Worm (Caenorhabditis elegans) whole organism, L1 larva: Measurements from ENCODE around the gene C54D10.13.
A peak's percentile ranks its signal among the peaks of the same experiment; 100 is the strongest.

ENCODE experiments used
- C04F5.9 ChIP-seq: sonication (generic microtip); optimal IDR thresholded peaks from 2 replicates; lab custom pipeline; 2016; ENCODE audit warnings: missing genetic modification characterization, missing compliant biosample characterization
- C16A3.4 ChIP-seq: fragments of 150-350 bp; optimal IDR thresholded peaks from 2 replicates; lab custom pipeline; 2014; ENCODE audit warnings: missing biosample characterization, missing genetic modification characterization
- C34B4.2 ChIP-seq: sonication (generic microtip); optimal IDR thresholded peaks from 2 replicates; lab custom pipeline; 2017; ENCODE audit warnings: mild to moderate bottlenecking, missing genetic modification characterization, missing compliant biosample characterization
- F16B12.6 ChIP-seq: fragments of 150-350 bp; optimal IDR thresholded peaks from 2 replicates; lab custom pipeline; 2014; ENCODE audit warnings: missing biosample characterization, missing genetic modification characterization
- aly-2 ChIP-seq: fragments of 150-350 bp; optimal IDR thresholded peaks from 2 replicates; lab custom pipeline; 2014; ENCODE audit warnings: missing biosample characterization, missing genetic modification characterization
- ama-1 ChIP-seq: fragments of 150-350 bp; optimal IDR thresholded peaks from 2 replicates; lab custom pipeline; 2014
- blmp-1 ChIP-seq: fragments of 150-350 bp; optimal IDR thresholded peaks from 2 replicates; lab custom pipeline; 2014; ENCODE audit warnings: missing biosample characterization, missing genetic modification characterization
- ceh-8 ChIP-seq: fragments of 200-800 bp; sonication (Bioruptor generic); optimal IDR thresholded peaks from 2 replicates; lab custom pipeline; 2018; ENCODE audit warnings: mild to moderate bottlenecking, missing genetic modification characterization, moderate library complexity, missing compliant biosample characterization
- ceh-82 ChIP-seq, 3 experiments: fragments of 150-350 bp in 1 of 3; sonication (generic microtip) in 2 of 3; optimal IDR thresholded peaks; 2 replicates each; lab custom pipeline; 2014 to 2017; ENCODE audit warnings: missing biosample characterization in 3 of 3, missing genetic modification characterization in 3 of 3
- ces-1 ChIP-seq: fragments of 150-350 bp; optimal IDR thresholded peaks from 2 replicates; lab custom pipeline; 2014; ENCODE audit warnings: missing biosample characterization, missing genetic modification reagents, missing genetic modification characterization
- dpl-1 ChIP-seq, 3 experiments: fragments of 150-350 bp in 2 of 3; sonication (generic microtip) in 1 of 3; optimal IDR thresholded peaks; 2 replicates each; lab custom pipeline; 2014 to 2017; ENCODE audit warnings: missing biosample characterization in 3 of 3, missing genetic modification characterization in 3 of 3, missing genetic modification reagents in 3 of 3
- dsc-1 ChIP-seq: sonication (generic microtip); optimal IDR thresholded peaks from 2 replicates; lab custom pipeline; 2016; ENCODE audit warnings: mild to moderate bottlenecking, missing genetic modification characterization, missing compliant biosample characterization
- efl-3 ChIP-seq: fragments of 200-800 bp; sonication (Bioruptor generic); optimal IDR thresholded peaks from 2 replicates; lab custom pipeline; 2018; ENCODE audit warnings: mild to moderate bottlenecking, missing genetic modification characterization, missing compliant biosample characterization
- egl-13 ChIP-seq: sonication (generic microtip); optimal IDR thresholded peaks from 2 replicates; lab custom pipeline; 2016; ENCODE audit warnings: missing genotype, missing genetic modification reagents, missing genetic modification characterization, missing compliant biosample characterization
- elt-3 ChIP-seq, 6 experiments: fragments of 150-350 bp in 1 of 6; sonication (generic microtip); optimal IDR thresholded peaks; 2 replicates each; lab custom pipeline; 2017 to 2018; ENCODE audit warnings: missing biosample characterization in 6 of 6, missing genetic modification characterization in 6 of 6, inconsistent platforms in 1 of 6
- fkh-10 ChIP-seq: sonication (generic microtip); optimal IDR thresholded peaks from 2 replicates; lab custom pipeline; 2017; ENCODE audit warnings: missing biosample characterization, missing genetic modification reagents, missing genetic modification characterization
- fos-1 ChIP-seq: fragments of 150-350 bp; optimal IDR thresholded peaks from 2 replicates; lab custom pipeline; 2014; ENCODE audit warnings: missing biosample characterization, missing genetic modification characterization
- hlh-17 ChIP-seq: fragments of 200-800 bp; sonication (Bioruptor generic); optimal IDR thresholded peaks from 2 replicates; lab custom pipeline; 2018; ENCODE audit warnings: missing genetic modification characterization, mild to moderate bottlenecking, missing compliant biosample characterization, moderate library complexity, borderline replicate concordance
- hpl-2 ChIP-seq: fragments of 150-350 bp; optimal IDR thresholded peaks from 2 replicates; lab custom pipeline; 2014; ENCODE audit warnings: missing biosample characterization, missing genetic modification reagents, missing genetic modification characterization
- lin-13 ChIP-seq: fragments of 150-350 bp; optimal IDR thresholded peaks from 2 replicates; lab custom pipeline; 2014; ENCODE audit warnings: missing biosample characterization, missing genetic modification reagents, missing genetic modification characterization
- lin-14 ChIP-seq: fragments of 200-800 bp; sonication (Bioruptor generic); optimal IDR thresholded peaks from 2 replicates; lab custom pipeline; 2018; ENCODE audit warnings: mild to moderate bottlenecking, missing genetic modification characterization, moderate library complexity, missing compliant biosample characterization
- lin-15B ChIP-seq: fragments of 150-350 bp; sonication (generic microtip); optimal IDR thresholded peaks from 3 replicates; lab custom pipeline; 2014; ENCODE audit warnings: missing biosample characterization, missing genetic modification characterization
- lin-35 ChIP-seq, 2 experiments: fragments of 150-350 bp; optimal IDR thresholded peaks; 2 replicates each; lab custom pipeline; 2014; ENCODE audit warnings: missing biosample characterization in 2 of 2, missing genetic modification characterization in 2 of 2, missing genetic modification reagents in 2 of 2
- lsy-2 ChIP-seq, 2 experiments: fragments of 150-350 bp; optimal IDR thresholded peaks; 2 replicates each; lab custom pipeline; 2014; ENCODE audit warnings: missing biosample characterization in 2 of 2, missing genetic modification characterization in 2 of 2
- mab-9 ChIP-seq: fragments of 200-800 bp; sonication (Bioruptor generic); IDR thresholded peaks from 2 replicates; pipeline ENCODE4 v1.3.6; 2022; ENCODE audit warnings: missing genetic modification reagents, missing genetic modification characterization, missing compliant biosample characterization
- mef-2 ChIP-seq: fragments of 150-350 bp; optimal IDR thresholded peaks from 2 replicates; lab custom pipeline; 2014; ENCODE audit warnings: missing biosample characterization, missing genetic modification characterization
- mep-1 ChIP-seq: fragments of 150-350 bp; optimal IDR thresholded peaks from 2 replicates; lab custom pipeline; 2014; ENCODE audit warnings: missing biosample characterization, missing genetic modification characterization
- nhr-19 ChIP-seq: fragments of 200-800 bp; sonication (Bioruptor generic); conservative IDR thresholded peaks from 2 replicates; pipeline ENCODE4 v1.3.6; 2022; ENCODE audit warnings: missing genetic modification characterization, missing compliant biosample characterization
- nhr-237 ChIP-seq: fragments of 150-350 bp; optimal IDR thresholded peaks from 2 replicates; lab custom pipeline; 2014; ENCODE audit warnings: missing biosample characterization, missing genetic modification characterization
- nhr-71 ChIP-seq: sonication (generic microtip); optimal IDR thresholded peaks from 2 replicates; lab custom pipeline; 2016; ENCODE audit warnings: mild to moderate bottlenecking, missing genetic modification characterization, moderate library complexity, missing compliant biosample characterization
- nhr-76 ChIP-seq: sonication (generic microtip); optimal IDR thresholded peaks from 2 replicates; lab custom pipeline; 2017; ENCODE audit warnings: missing biosample characterization, missing genetic modification characterization
- nhr-90 ChIP-seq: sonication (generic microtip); optimal IDR thresholded peaks from 2 replicates; lab custom pipeline; 2016; ENCODE audit warnings: mild to moderate bottlenecking, missing genetic modification characterization, missing compliant biosample characterization; ENCODE audit not compliant: poor library complexity
- pag-3 ChIP-seq: sonication (generic microtip); optimal IDR thresholded peaks from 2 replicates; lab custom pipeline; 2017; ENCODE audit warnings: missing genetic modification characterization, mild to moderate bottlenecking, missing compliant biosample characterization, antibody characterized with exemption, borderline replicate concordance; ENCODE audit not compliant: insufficient read depth
- pqm-1 ChIP-seq: sonication (generic microtip); optimal IDR thresholded peaks from 3 replicates; lab custom pipeline; 2017; ENCODE audit warnings: missing biosample characterization, missing genetic modification characterization
- rnt-1 ChIP-seq: sonication (generic microtip); optimal IDR thresholded peaks from 2 replicates; lab custom pipeline; 2016; ENCODE audit warnings: mild to moderate bottlenecking, missing genetic modification characterization, moderate library complexity, missing compliant biosample characterization
- snu-23 ChIP-seq: sonication (generic microtip); optimal IDR thresholded peaks from 2 replicates; lab custom pipeline; 2016; ENCODE audit warnings: missing genetic modification characterization, missing compliant biosample characterization
- sup-37 ChIP-seq: fragments of 200-800 bp; sonication (Bioruptor generic); optimal IDR thresholded peaks from 2 replicates; lab custom pipeline; 2018; ENCODE audit warnings: mild to moderate bottlenecking, missing genetic modification characterization, missing compliant biosample characterization
- swsn-7 ChIP-seq: sonication (generic microtip); optimal IDR thresholded peaks from 2 replicates; lab custom pipeline; 2016; ENCODE audit warnings: missing genetic modification characterization, missing compliant biosample characterization
- tbx-2 ChIP-seq: sonication (generic microtip); optimal IDR thresholded peaks from 2 replicates; lab custom pipeline; 2016; ENCODE audit warnings: missing genetic modification characterization, missing compliant biosample characterization
- unc-130 ChIP-seq: fragments of 150-350 bp; optimal IDR thresholded peaks from 2 replicates; lab custom pipeline; 2017; ENCODE audit warnings: missing biosample characterization, missing genetic modification characterization, inconsistent platforms
- vab-15 ChIP-seq: sonication (generic microtip); optimal IDR thresholded peaks from 2 replicates; lab custom pipeline; 2017; ENCODE audit warnings: missing genotype, mild to moderate bottlenecking, missing genetic modification characterization, missing compliant biosample characterization
- xbp-1 ChIP-seq: sonication (generic microtip); optimal IDR thresholded peaks from 2 replicates; lab custom pipeline; 2016; ENCODE audit warnings: missing genetic modification characterization, missing compliant biosample characterization
- zag-1 ChIP-seq: fragments of 150-350 bp; optimal IDR thresholded peaks from 2 replicates; lab custom pipeline; 2014; ENCODE audit warnings: missing biosample characterization, missing genetic modification characterization
- zip-4 ChIP-seq: fragments of 200-800 bp; sonication (Bioruptor generic); optimal IDR thresholded peaks from 2 replicates; lab custom pipeline; 2018; ENCODE audit warnings: mild to moderate bottlenecking, missing genetic modification characterization, moderate library complexity, missing compliant biosample characterization
- ztf-4 ChIP-seq: fragments of 150-350 bp; optimal IDR thresholded peaks from 2 replicates; lab custom pipeline; 2014; ENCODE audit warnings: missing biosample characterization, missing genetic modification characterization

Gene C54D10.13

ce11 chrV:12432111-12432510 lies at the start of gene C54D10.13:
C54D10.13 (minus strand) TSS chrV:12432289.
- TF ChIP-seq dsc-1 (tag; lab: Kevin White, UChicago), result no peak
- TF ChIP-seq egl-13 (tag; lab: Kevin White, UChicago), result no peak
- no peak for TF ChIP-seq ztf-4 (tag; lab: Kevin White, UChicago)
- no peak for TF ChIP-seq elt-3 (tag; optimal IDR thresholded peaks at IDR 0.05; lab: Kevin White, UChicago)
- no peak for TF ChIP-seq zag-1
- no peak for TF ChIP-seq hpl-2 (GFP tag; lab: Kevin White, UChicago)
- no peak for TF ChIP-seq ceh-82 (tag; optimal IDR thresholded peaks at IDR 0.05; lab: Kevin White, UChicago)
- no peak for TF ChIP-seq efl-3 (GFP tag; lab: Kevin White, UChicago)
- no peak for TF ChIP-seq C16A3.4 (tag; lab: Kevin White, UChicago)
- TF ChIP-seq sup-37, result no peak
- TF ChIP-seq blmp-1, result no peak
- TF ChIP-seq pag-3 (tag; lab: Kevin White, UChicago), result no peak
- no peak for TF ChIP-seq aly-2 (tag; lab: Kevin White, UChicago)

ce11 chrV:12478990-12479389 lies 46.9 kb upstream of the C54D10.13 start:
- TF ChIP-seq nhr-71 (tag; lab: Kevin White, UChicago), result peak; percentile 40
- TF ChIP-seq dsc-1 (tag; lab: Kevin White, UChicago), result no peak
- TF ChIP-seq sup-37, result no peak
- no peak for TF ChIP-seq dpl-1 (GFP tag; optimal IDR thresholded peaks at IDR 0.05; lab: Kevin White, UChicago)
- TF ChIP-seq nhr-19 (GFP tag; lab: Robert Waterston, UW), result 0 out of 2 replicates have a peak, but pooled peaks have one; percentile 17
- TF ChIP-seq C04F5.9, result no peak
- TF ChIP-seq C34B4.2, result no peak
- TF ChIP-seq xbp-1, result no peak
- peak; percentile 95 for TF ChIP-seq pag-3 (tag; lab: Kevin White, UChicago)
- peak; percentile 11 for TF ChIP-seq snu-23
- TF ChIP-seq lin-15B, result no peak
- TF ChIP-seq lsy-2 (tag; optimal IDR thresholded peaks at IDR 0.05; lab: Kevin White, UChicago), result peak in 1 of 2 experiments; percentile 39
- no peak for TF ChIP-seq hlh-17 (GFP tag; lab: Kevin White, UChicago)
- TF ChIP-seq mep-1 (tag; lab: Kevin White, UChicago), result peak; percentile 32
- no peak for TF ChIP-seq zip-4 (GFP tag; lab: Kevin White, UChicago)
- TF ChIP-seq rnt-1, result peak; percentile 44
- no peak for TF ChIP-seq ces-1
- no peak for TF ChIP-seq ama-1 (lab: Kevin White, UChicago)
- no peak for TF ChIP-seq pqm-1 (tag; lab: Kevin White, UChicago)
- TF ChIP-seq lin-14 (GFP tag; lab: Kevin White, UChicago), result peak; percentile 79
- TF ChIP-seq, all 84 proteins: peak for 8

- no peak for TF ChIP-seq egl-13 (tag; lab: Kevin White, UChicago)
- TF ChIP-seq ceh-82 (tag; optimal IDR thresholded peaks at IDR 0.05; lab: Kevin White, UChicago), result no peak
- no peak for TF ChIP-seq snu-23
- no peak for TF ChIP-seq mef-2 (tag; lab: Kevin White, UChicago)
- no peak for TF ChIP-seq nhr-90
- no peak for TF ChIP-seq F16B12.6 (tag; lab: Kevin White, UChicago)
- TF ChIP-seq lin-13 (GFP tag; lab: Kevin White, UChicago), result no peak
- no peak for TF ChIP-seq tbx-2 (tag; lab: Kevin White, UChicago)
- no peak for TF ChIP-seq swsn-7 (tag; lab: Kevin White, UChicago)
- TF ChIP-seq nhr-237, result no peak
- TF ChIP-seq blmp-1, result no peak
- TF ChIP-seq dsc-1 (tag; lab: Kevin White, UChicago), result no peak
- TF ChIP-seq ama-1 (lab: Kevin White, UChicago), result no peak
- no peak for TF ChIP-seq hpl-2 (GFP tag; lab: Kevin White, UChicago)
Measured at ce11 chrV:12478111-12478510, 46.0 kb upstream of the C54D10.13 start, which contains the start of gene atn-1. atn-1 (plus strand) TSS chrV:12478411.

DNA sequence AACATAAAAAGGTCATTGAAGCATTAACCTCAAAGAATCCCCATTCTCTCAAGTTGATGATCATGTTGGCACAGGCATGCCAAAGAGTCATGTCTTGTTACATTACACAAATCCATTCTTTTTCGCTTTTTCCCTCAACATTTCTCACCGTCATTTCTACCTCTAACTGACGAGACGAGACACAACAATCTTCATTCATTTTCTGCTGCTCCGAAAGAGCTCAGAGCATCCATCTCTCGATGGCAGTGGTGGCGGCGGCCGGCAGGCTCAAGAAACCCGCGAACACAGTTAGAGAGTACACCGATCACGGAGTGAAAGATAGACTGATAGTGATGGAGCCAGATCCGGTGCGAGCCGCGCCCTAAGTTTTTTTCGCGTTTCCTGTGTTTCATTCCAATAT lies 45.0 kb upstream of the C54D10.13 start:
- TF ChIP-seq snu-23 (peak; percentile 23), mab-9 (no peak), ceh-8 (no peak), fos-1 (tag; lab: Kevin White, UChicago) (no peak), nhr-76 (tag; lab: Kevin White, UChicago) (no peak), vab-15 (tag; lab: Kevin White, UChicago) (no peak), fkh-10 (GFP tag; lab: Kevin White, UChicago) (no peak), nhr-71 (tag; lab: Kevin White, UChicago) (peak; percentile 41), nhr-19 (GFP tag; lab: Robert Waterston, UW) (0 out of 2 replicates have a peak, but pooled peaks have one; percentile 10), unc-130 (tag; lab: Kevin White, UChicago) (peak; percentile 10), lin-35 (GFP tag; optimal IDR thresholded peaks at IDR 0.05; lab: Kevin White, UChicago) (peak in 1 of 2 experiments; percentile 9), lin-14 (GFP tag; lab: Kevin White, UChicago) (peak; percentile 70), pag-3 (tag; lab: Kevin White, UChicago) (peak; percentile 99), rnt-1 (peak; percentile 61)
